Worm (Caenorhabditis elegans): ENCODE data around the gene tcer-1.

tcer-1 gene

ce11 chrII:7051778-7052177, 1.9 kb upstream of the tcer-1 start, which contains the start of gene ZK1127.12:
Gene ZK1127.12 (plus strand): TSS chrII:7052078.
- TF ChIP-seq ceh-82 (tag; optimal IDR thresholded peaks at IDR 0.05) (no peak), ztf-11 (tag; optimal IDR thresholded peaks at IDR 0.05) (no peak), lin-15B (tag; optimal IDR thresholded peaks at IDR 0.05) (no peak)

ce11 chrII:7049470-7049869, 401 bp downstream of the tcer-1 start:
- no peak for TF ChIP-seq nhr-43 (tag; optimal IDR thresholded peaks at IDR 0.05; ENCODE audit: poor library complexity, severe bottlenecking)
- no peak for TF ChIP-seq fkh-2 (tag; optimal IDR thresholded peaks at IDR 0.05)
- TF ChIP-seq zag-1 (tag; optimal IDR thresholded peaks at IDR 0.05), result no peak
- no peak for TF ChIP-seq fos-1 (tag; optimal IDR thresholded peaks at IDR 0.05)
- no peak for TF ChIP-seq ceh-9 (tag; optimal IDR thresholded peaks at IDR 0.05)
- no peak for TF ChIP-seq ceh-16 (tag; optimal IDR thresholded peaks at IDR 0.05)
- no peak for TF ChIP-seq elt-3 (tag; optimal IDR thresholded peaks at IDR 0.05)
- TF ChIP-seq nhr-76 (tag; optimal IDR thresholded peaks at IDR 0.05), result no peak
- TF ChIP-seq ceh-82 (tag; optimal IDR thresholded peaks at IDR 0.05), result no peak
- TF ChIP-seq nhr-12 (tag; optimal IDR thresholded peaks at IDR 0.05), result no peak
- no peak for TF ChIP-seq mdl-1 (tag; optimal IDR thresholded peaks at IDR 0.05)
- no peak for TF ChIP-seq ZK546.5 (tag; optimal IDR thresholded peaks at IDR 0.05)
- no peak for TF ChIP-seq pha-4 (tag; optimal IDR thresholded peaks at IDR 0.05)
- no peak for TF ChIP-seq nhr-77 (tag; optimal IDR thresholded peaks at IDR 0.05)
- no peak for TF ChIP-seq ama-1 (optimal IDR thresholded peaks at IDR 0.05)
- no peak for TF ChIP-seq nhr-11 (tag; optimal IDR thresholded peaks at IDR 0.05)
- no peak for TF ChIP-seq nhr-25 (tag; optimal IDR thresholded peaks at IDR 0.05)
- TF ChIP-seq sea-2 (GFP tag; optimal IDR thresholded peaks at IDR 0.05), result no peak
- no peak for TF ChIP-seq fkh-10 (GFP tag; optimal IDR thresholded peaks at IDR 0.05)
- no peak for TF ChIP-seq jun-1 (tag; optimal IDR thresholded peaks at IDR 0.05)

- TF ChIP-seq ZK546.5 (tag; optimal IDR thresholded peaks at IDR 0.05) (no peak), nhr-23 (tag; optimal IDR thresholded peaks at IDR 0.05) (no peak), snpc-4 (tag; optimal IDR thresholded peaks at IDR 0.05) (no peak), tbx-2 (tag; optimal IDR thresholded peaks at IDR 0.05) (no peak), elt-2 (tag; optimal IDR thresholded peaks at IDR 0.05) (no peak), ceh-9 (tag; optimal IDR thresholded peaks at IDR 0.05) (no peak), mdl-1 (tag; optimal IDR thresholded peaks at IDR 0.05) (no peak), ceh-82 (tag; optimal IDR thresholded peaks at IDR 0.05) (no peak), fos-1 (tag; optimal IDR thresholded peaks at IDR 0.05) (no peak)
Measured at ce11 chrII:7037659-7038342, 12.1 kb downstream of the tcer-1 start, which contains the start of gene cin-4. Gene cin-4 (plus strand): TSS chrII:7038292.

- TF ChIP-seq elt-2 (tag; optimal IDR thresholded peaks at IDR 0.05), result peak; percentile 78
- no peak for TF ChIP-seq nhr-11 (tag; optimal IDR thresholded peaks at IDR 0.05)
- no peak for TF ChIP-seq fkh-2 (tag; optimal IDR thresholded peaks at IDR 0.05)
- peak; percentile 47 for TF ChIP-seq pha-4 (tag; optimal IDR thresholded peaks at IDR 0.05)
- peak; percentile 63 for TF ChIP-seq pqm-1 (tag; optimal IDR thresholded peaks at IDR 0.05)
- no peak for TF ChIP-seq eor-1 (tag; optimal IDR thresholded peaks at IDR 0.05)
Measured at ce11 chrII:7031137-7031697, 18.7 kb downstream of the tcer-1 start.

- TF ChIP-seq nhr-76 (tag; optimal IDR thresholded peaks at IDR 0.05), result no peak
- TF ChIP-seq pha-4 (tag; optimal IDR thresholded peaks at IDR 0.05), result peak; percentile 68
Measured at ce11 chrII:7029524-7029923, 20.3 kb downstream of the tcer-1 start.

- TF ChIP-seq nhr-12 (tag; optimal IDR thresholded peaks at IDR 0.05), result no peak
- TF ChIP-seq unc-39 (tag; optimal IDR thresholded peaks at IDR 0.05), result no peak
- TF ChIP-seq jun-1 (tag; optimal IDR thresholded peaks at IDR 0.05), result no peak
- peak; percentile 84 for TF ChIP-seq pha-4 (tag; optimal IDR thresholded peaks at IDR 0.05)
- TF ChIP-seq lin-15B (tag; optimal IDR thresholded peaks at IDR 0.05), result peak; percentile 64
- peak; percentile 16 for TF ChIP-seq nhr-23 (tag; optimal IDR thresholded peaks at IDR 0.05)
- no peak for TF ChIP-seq mdl-1 (tag; optimal IDR thresholded peaks at IDR 0.05)
- peak; percentile 40 for TF ChIP-seq pqm-1 (tag; optimal IDR thresholded peaks at IDR 0.05)
- TF ChIP-seq unc-62 (GFP tag; optimal IDR thresholded peaks at IDR 0.05), result no peak
- no peak for TF ChIP-seq ZK546.5 (tag; optimal IDR thresholded peaks at IDR 0.05)
- peak; percentile 64 for TF ChIP-seq snpc-4 (tag; optimal IDR thresholded peaks at IDR 0.05)
- peak; percentile 72 for TF ChIP-seq elt-2 (tag; optimal IDR thresholded peaks at IDR 0.05)
Measured at ce11 chrII:7024897-7025852, 24.7 kb downstream of the tcer-1 start, which contains the start of gene znf-598. Gene znf-598 (plus strand): TSS chrII:7025802.

Measured in whole organism, L3 larva.